Fruit fly (Drosophila melanogaster): Measurements from ENCODE around the gene Pex12.

- TF ChIP-seq psq (optimal IDR thresholded peaks at IDR 0.05): no peak
- no peak for TF ChIP-seq Myc (optimal IDR thresholded peaks at IDR 0.05)
- TF ChIP-seq Sin3A (optimal IDR thresholded peaks at IDR 0.05): no peak
- no peak for TF ChIP-seq insv (optimal IDR thresholded peaks at IDR 0.05)
- no peak for TF ChIP-seq ttk (optimal IDR thresholded peaks at IDR 0.05)
- no peak for TF ChIP-seq h (optimal IDR thresholded peaks at IDR 0.05)
These were observed 51.4 kb downstream of the Pex12 start for dm6 chr2L:866950-867744.

Measured in Kc167 (cell line).